Worm (Caenorhabditis elegans) whole organism, L2 larva: ENCODE data around the gene unc-70.

Experiments
- C34F6.9 ChIP-seq: fragments of 150-350 bp; optimal IDR thresholded peaks from 2 replicates; lab custom pipeline; 2014; ENCODE audit warnings: missing biosample characterization, missing genetic modification characterization
- F13H6.1 ChIP-seq: sonication (generic microtip); optimal IDR thresholded peaks from 2 replicates; lab custom pipeline; 2016; ENCODE audit warnings: missing genetic modification characterization, missing compliant biosample characterization
- R02D3.7 ChIP-seq: fragments of 150-350 bp; optimal IDR thresholded peaks from 2 replicates; lab custom pipeline; 2014; ENCODE audit warnings: missing biosample characterization, missing genetic modification characterization
- ZK546.5 ChIP-seq: sonication (generic microtip); optimal IDR thresholded peaks from 2 replicates; lab custom pipeline; 2017; ENCODE audit warnings: missing biosample characterization, missing genetic modification characterization
- alr-1 ChIP-seq: fragments of 150-350 bp; optimal IDR thresholded peaks from 2 replicates; lab custom pipeline; 2014; ENCODE audit warnings: missing biosample characterization, missing genetic modification characterization
- aly-2 ChIP-seq: fragments of 150-350 bp; optimal IDR thresholded peaks from 2 replicates; lab custom pipeline; 2014; ENCODE audit warnings: missing biosample characterization, missing genetic modification characterization
- ama-1 ChIP-seq: fragments of 150-350 bp; optimal IDR thresholded peaks from 2 replicates; lab custom pipeline; 2018; ENCODE audit warnings: inconsistent platforms
- blmp-1 ChIP-seq: sonication (generic microtip); optimal IDR thresholded peaks from 2 replicates; lab custom pipeline; 2017; ENCODE audit warnings: missing genetic modification characterization, mild to moderate bottlenecking, missing compliant biosample characterization, antibody characterized with exemption, moderate library complexity; ENCODE audit not compliant: insufficient read depth
- ceh-16 ChIP-seq: fragments of 150-350 bp; optimal IDR thresholded peaks from 2 replicates; lab custom pipeline; 2014; ENCODE audit warnings: missing biosample characterization, missing genetic modification characterization
- ceh-82 ChIP-seq: fragments of 150-350 bp; optimal IDR thresholded peaks from 2 replicates; lab custom pipeline; 2014; ENCODE audit warnings: missing biosample characterization, missing genetic modification characterization
- crh-2 ChIP-seq: sonication (generic microtip); optimal IDR thresholded peaks from 2 replicates; lab custom pipeline; 2017; ENCODE audit warnings: missing biosample characterization, missing genetic modification characterization
- egl-27 ChIP-seq: sonication (generic microtip); optimal IDR thresholded peaks from 3 replicates; lab custom pipeline; 2017; ENCODE audit warnings: missing biosample characterization, missing genetic modification reagents, missing genetic modification characterization
- elt-1 ChIP-seq: fragments of 150-350 bp; optimal IDR thresholded peaks from 2 replicates; lab custom pipeline; 2014; ENCODE audit warnings: missing biosample characterization, missing genetic modification characterization
- elt-3 ChIP-seq: sonication (generic microtip); optimal IDR thresholded peaks from 2 replicates; lab custom pipeline; 2017; ENCODE audit warnings: missing biosample characterization, missing genetic modification characterization
- fos-1 ChIP-seq: fragments of 150-350 bp; optimal IDR thresholded peaks from 2 replicates; lab custom pipeline; 2014; ENCODE audit warnings: missing biosample characterization, missing genetic modification characterization
- gmeb-1 ChIP-seq: fragments of 150-350 bp; optimal IDR thresholded peaks from 2 replicates; lab custom pipeline; 2014; ENCODE audit warnings: missing biosample characterization, missing genetic modification characterization
- lin-11 ChIP-seq: fragments of 150-350 bp; sonication (generic microtip); optimal IDR thresholded peaks from 2 replicates; lab custom pipeline; 2014; ENCODE audit warnings: missing biosample characterization, missing genetic modification characterization, inconsistent platforms, mixed read lengths
- lin-13 ChIP-seq: fragments of 150-350 bp; optimal IDR thresholded peaks from 2 replicates; lab custom pipeline; 2014; ENCODE audit warnings: missing biosample characterization, missing genetic modification reagents, missing genetic modification characterization
- lin-39 ChIP-seq: fragments of 150-350 bp; optimal IDR thresholded peaks from 2 replicates; lab custom pipeline; 2014; ENCODE audit warnings: missing biosample characterization, missing genetic modification reagents, missing genetic modification characterization
- lsy-2 ChIP-seq, 2 experiments: fragments of 150-350 bp in 1 of 2; sonication (generic microtip) in 1 of 2; optimal IDR thresholded peaks; 2 replicates each; lab custom pipeline; 2014 to 2017; ENCODE audit warnings: missing biosample characterization in 2 of 2, missing genetic modification characterization in 2 of 2
- mab-5 ChIP-seq: fragments of 150-350 bp; optimal IDR thresholded peaks from 2 replicates; lab custom pipeline; 2014; ENCODE audit warnings: missing biosample characterization, missing genetic modification characterization
- mbf-1 ChIP-seq: sonication (generic microtip); optimal IDR thresholded peaks from 2 replicates; lab custom pipeline; 2017; ENCODE audit warnings: missing biosample characterization, missing genetic modification characterization
- mdl-1 ChIP-seq, 2 experiments: fragments of 150-350 bp in 1 of 2; sonication (generic microtip) in 1 of 2; optimal IDR thresholded peaks; 2 replicates each; lab custom pipeline; 2017; ENCODE audit warnings: missing biosample characterization in 2 of 2, missing genetic modification characterization in 2 of 2
- nhr-10 ChIP-seq: sonication (generic microtip); optimal IDR thresholded peaks from 2 replicates; lab custom pipeline; 2017; ENCODE audit warnings: missing biosample characterization, missing genetic modification characterization
- nhr-11 ChIP-seq: fragments of 150-350 bp; optimal IDR thresholded peaks from 2 replicates; lab custom pipeline; 2014; ENCODE audit warnings: missing biosample characterization, missing genetic modification characterization
- nhr-12 ChIP-seq: fragments of 150-350 bp; optimal IDR thresholded peaks from 2 replicates; lab custom pipeline; 2014; ENCODE audit warnings: missing biosample characterization, missing genetic modification characterization
- nhr-129 ChIP-seq: fragments of 150-350 bp; optimal IDR thresholded peaks from 2 replicates; lab custom pipeline; 2014; ENCODE audit warnings: missing biosample characterization, missing genetic modification characterization
- nhr-21 ChIP-seq: fragments of 150-350 bp; optimal IDR thresholded peaks from 2 replicates; lab custom pipeline; 2014; ENCODE audit warnings: missing biosample characterization, missing genetic modification characterization
- nhr-23 ChIP-seq: fragments of 150-350 bp; optimal IDR thresholded peaks from 2 replicates; lab custom pipeline; 2014; ENCODE audit warnings: missing biosample characterization, missing genetic modification reagents, missing genetic modification characterization
- nhr-237 ChIP-seq: fragments of 150-350 bp; optimal IDR thresholded peaks from 2 replicates; lab custom pipeline; 2014; ENCODE audit warnings: missing biosample characterization, missing genetic modification characterization
- nhr-25 ChIP-seq: fragments of 150-350 bp; sonication (generic microtip); optimal IDR thresholded peaks from 3 replicates; lab custom pipeline; 2014; ENCODE audit warnings: missing biosample characterization, missing genetic modification characterization
- nhr-6 ChIP-seq: fragments of 150-350 bp; optimal IDR thresholded peaks from 2 replicates; lab custom pipeline; 2014; ENCODE audit warnings: missing biosample characterization, missing genetic modification characterization
- nhr-77 ChIP-seq: fragments of 150-350 bp; optimal IDR thresholded peaks from 2 replicates; lab custom pipeline; 2014; ENCODE audit warnings: missing biosample characterization, missing genetic modification characterization
- peb-1 ChIP-seq: fragments of 150-350 bp; optimal IDR thresholded peaks from 2 replicates; lab custom pipeline; 2014; ENCODE audit warnings: missing biosample characterization, missing genetic modification characterization
- sem-4 ChIP-seq: fragments of 150-350 bp; optimal IDR thresholded peaks from 2 replicates; lab custom pipeline; 2014; ENCODE audit warnings: missing biosample characterization, missing genetic modification reagents, missing genetic modification characterization
- sma-3 ChIP-seq: sonication (generic microtip); optimal IDR thresholded peaks from 2 replicates; lab custom pipeline; 2016; ENCODE audit warnings: missing genetic modification reagents, missing genetic modification characterization, missing compliant biosample characterization
- sma-9 ChIP-seq, 2 experiments: fragments of 150-350 bp in 1 of 2; sonication (generic microtip) in 1 of 2; optimal IDR thresholded peaks; 2 replicates each; lab custom pipeline; 2014 to 2016; ENCODE audit warnings: missing genetic modification characterization in 2 of 2, mild to moderate bottlenecking in 1 of 2, missing biosample characterization in 1 of 2, missing compliant biosample characterization in 1 of 2, missing genetic modification reagents in 1 of 2, moderate library complexity in 1 of 2
- snpc-4 ChIP-seq: fragments of 150-350 bp; optimal IDR thresholded peaks from 2 replicates; lab custom pipeline; 2014; ENCODE audit warnings: missing biosample characterization, missing genetic modification characterization
- unc-55 ChIP-seq: fragments of 150-350 bp; sonication (generic microtip); optimal IDR thresholded peaks from 3 replicates; lab custom pipeline; 2014; ENCODE audit warnings: missing biosample characterization, missing genetic modification reagents, missing genetic modification characterization
- ztf-1 ChIP-seq: fragments of 200-800 bp; sonication (Bioruptor generic); conservative IDR thresholded peaks from 2 replicates; pipeline ENCODE4 v1.3.6; 2022; ENCODE audit warnings: missing genetic modification characterization, missing compliant biosample characterization
- ztf-4 ChIP-seq: fragments of 150-350 bp; optimal IDR thresholded peaks from 2 replicates; lab custom pipeline; 2014; ENCODE audit warnings: missing biosample characterization, missing genetic modification characterization

The unc-70 gene

ce11 chrV:6874735-6875134 lies 6.4 kb upstream of the unc-70 start:
- no peak for TF ChIP-seq fos-1 (tag; lab: Kevin White, UChicago)
- TF ChIP-seq nhr-129 (tag; lab: Kevin White, UChicago), result peak; percentile 37
- TF ChIP-seq F13H6.1 (tag; lab: Kevin White, UChicago), result peak; percentile 2
- no peak for TF ChIP-seq elt-3

- TF ChIP-seq F13H6.1 (tag; lab: Kevin White, UChicago) (peak; percentile 3), nhr-12 (tag; lab: Kevin White, UChicago) (no peak), mdl-1 (tag; optimal IDR thresholded peaks at IDR 0.05; lab: Kevin White, UChicago) (no peak)
Observed at ce11 chrV:6875795-6876194, 5.3 kb upstream of the unc-70 start.

ce11 chrV:6876763-6877515 lies 4.2 kb upstream of the unc-70 start:
- peak; percentile 49 for TF ChIP-seq ceh-16 (tag; lab: Kevin White, UChicago)
- TF ChIP-seq mdl-1 (tag; optimal IDR thresholded peaks at IDR 0.05; lab: Kevin White, UChicago), result no peak
- TF ChIP-seq elt-1 (tag; lab: Kevin White, UChicago), result peak; percentile 10
- peak; percentile 41 for TF ChIP-seq nhr-129 (tag; lab: Kevin White, UChicago)
- peak; percentile 19 for TF ChIP-seq F13H6.1 (tag; lab: Kevin White, UChicago)
- no peak for TF ChIP-seq alr-1 (tag; lab: Kevin White, UChicago)
- TF ChIP-seq ztf-1 (GFP tag; lab: Robert Waterston, UW), result no peak
- TF ChIP-seq C34F6.9 (tag; lab: Kevin White, UChicago), result peak; percentile 23
- TF ChIP-seq R02D3.7 (tag; lab: Kevin White, UChicago), result no peak
- TF ChIP-seq nhr-25 (tag; lab: Kevin White, UChicago), result peak; percentile 61

DNA sequence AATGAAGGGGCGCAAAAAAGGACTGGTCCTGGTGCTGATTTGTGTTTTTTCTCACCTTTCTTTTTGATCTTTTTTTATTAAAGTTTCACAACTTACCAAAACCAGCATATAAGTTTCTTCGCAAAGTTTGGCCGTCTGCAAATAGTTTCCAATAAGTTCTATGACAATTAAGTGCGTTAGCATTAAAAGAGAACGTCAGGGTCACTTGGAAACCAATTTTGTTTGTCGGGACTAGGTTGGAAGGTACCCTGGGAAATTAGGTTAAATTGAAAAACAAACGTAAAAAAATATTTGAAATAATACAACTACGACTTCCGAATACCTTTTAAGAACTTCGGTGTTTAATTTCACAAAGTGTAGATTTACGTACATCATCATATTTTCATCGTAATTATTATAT lies 2.6 kb upstream of the unc-70 start:
- TF ChIP-seq nhr-10 (tag; lab: Kevin White, UChicago) (no peak), unc-55 (GFP tag; lab: Kevin White, UChicago) (no peak), ama-1 (no peak)

ce11 chrV:6879490-6879889 lies 1.6 kb upstream of the unc-70 start:
- TF ChIP-seq ZK546.5, result no peak
- no peak for TF ChIP-seq aly-2 (tag; lab: Kevin White, UChicago)
- no peak for TF ChIP-seq nhr-11 (tag; lab: Kevin White, UChicago)
- peak; percentile 64 for TF ChIP-seq egl-27 (tag; lab: Kevin White, UChicago)
- peak; percentile 50 for TF ChIP-seq ceh-16 (tag; lab: Kevin White, UChicago)
- TF ChIP-seq nhr-129 (tag; lab: Kevin White, UChicago), result peak; percentile 89
- peak; percentile 76 for TF ChIP-seq sma-9 (GFP tag; optimal IDR thresholded peaks at IDR 0.05; lab: Kevin White, UChicago)
- TF ChIP-seq sma-9 (tag; optimal IDR thresholded peaks at IDR 0.05; lab: Kevin White, UChicago), result no peak
- no peak for TF ChIP-seq ztf-1 (GFP tag; lab: Robert Waterston, UW)
- no peak for TF ChIP-seq elt-1 (tag; lab: Kevin White, UChicago)
- TF ChIP-seq ceh-82 (tag; lab: Kevin White, UChicago), result peak; percentile 67
- TF ChIP-seq lsy-2 (tag; optimal IDR thresholded peaks at IDR 0.05; lab: Kevin White, UChicago), result peak; percentile 61 to 67
- TF ChIP-seq alr-1 (tag; lab: Kevin White, UChicago), result no peak
- TF ChIP-seq R02D3.7 (tag; lab: Kevin White, UChicago), result no peak
- peak; percentile 12 for TF ChIP-seq nhr-6 (tag; lab: Kevin White, UChicago)
- TF ChIP-seq nhr-12 (tag; lab: Kevin White, UChicago), result no peak
- peak; percentile 48 for TF ChIP-seq lin-39
- TF ChIP-seq C34F6.9 (tag; lab: Kevin White, UChicago), result peak; percentile 82
- no peak for TF ChIP-seq elt-3
- TF ChIP-seq nhr-21, result peak; percentile 26
- peak; percentile 36 for TF ChIP-seq ztf-4 (tag; lab: Kevin White, UChicago)
- no peak for TF ChIP-seq nhr-77 (tag; lab: Kevin White, UChicago)
- TF ChIP-seq peb-1 (tag; lab: Kevin White, UChicago), result no peak
- TF ChIP-seq sma-3 (GFP tag; lab: Kevin White, UChicago), result peak; percentile 34
- TF ChIP-seq sem-4 (tag; lab: Kevin White, UChicago), result peak; percentile 61
- TF ChIP-seq mab-5 (tag; lab: Kevin White, UChicago), result peak; percentile 62
- TF ChIP-seq mdl-1 (tag; optimal IDR thresholded peaks at IDR 0.05; lab: Kevin White, UChicago), result peak; percentile 51 to 61
- TF ChIP-seq nhr-25 (tag; lab: Kevin White, UChicago), result peak; percentile 56
- no peak for TF ChIP-seq ama-1
- TF ChIP-seq lin-11 (tag; lab: Kevin White, UChicago), result peak; percentile 59
- TF ChIP-seq lin-13 (GFP tag; lab: Kevin White, UChicago), result peak; percentile 55
- TF ChIP-seq blmp-1 (tag; lab: Kevin White, UChicago), result peak; percentile 38
- TF ChIP-seq nhr-237 (tag; lab: Kevin White, UChicago), result no peak
- TF ChIP-seq nhr-23 (tag; lab: Kevin White, UChicago), result no peak
- TF ChIP-seq unc-55 (GFP tag; lab: Kevin White, UChicago), result peak; percentile 85
- peak; percentile 21 for TF ChIP-seq crh-2
- peak; percentile 11 for TF ChIP-seq gmeb-1 (tag; lab: Kevin White, UChicago)
- TF ChIP-seq mbf-1 (tag; lab: Kevin White, UChicago), result no peak
- peak; percentile 67 for TF ChIP-seq fos-1 (tag; lab: Kevin White, UChicago)
- peak; percentile 34 for TF ChIP-seq snpc-4 (tag; lab: Kevin White, UChicago)
